Fruit fly (Drosophila melanogaster): ENCODE results near the gene AttD.
A peak's percentile ranks its signal among the peaks of the same experiment; 100 is the strongest.

The AttD gene

dm6 chr3R:17604880-17605667 is 20.0 kb upstream of the AttD start:
- TF ChIP-seq CG13296 (GFP tag; optimal IDR thresholded peaks at IDR 0.05) (peak; percentile 16), CG34376 (GFP tag; optimal IDR thresholded peaks at IDR 0.05) (peak; percentile 16), tap (tag; optimal IDR thresholded peaks at IDR 0.05) (peak; percentile 7), CG32532 (GFP tag; IDR thresholded peaks at IDR 0.05) (0 out of 2 replicates have a peak, but pooled peaks have one; percentile 15), CG6689 (GFP tag; IDR thresholded peaks at IDR 0.05) (no peak), CG2120 (GFP tag; optimal IDR thresholded peaks at IDR 0.05) (peak; percentile 6), CG11504 (tag; optimal IDR thresholded peaks at IDR 0.05) (peak; percentile 14), abd-A (tag; optimal IDR thresholded peaks at IDR 0.05) (peak; percentile 94), ase (GFP tag; IDR thresholded peaks at IDR 0.05) (no peak), Dek (tag; optimal IDR thresholded peaks at IDR 0.05) (peak; percentile 6), Nf-YB (GFP tag; optimal IDR thresholded peaks at IDR 0.05) (peak; percentile 71), zf30C (GFP tag; optimal IDR thresholded peaks at IDR 0.05) (no peak), Meics (GFP tag; optimal IDR thresholded peaks at IDR 0.05) (peak; percentile 56), kni (GFP tag; optimal IDR thresholded peaks at IDR 0.05) (peak; percentile 10), nmo (GFP tag; optimal IDR thresholded peaks at IDR 0.05) (peak; percentile 33), pros (GFP tag; optimal IDR thresholded peaks at IDR 0.05) (peak; percentile 84), emc (GFP tag; optimal IDR thresholded peaks at IDR 0.05) (no peak), crol (GFP tag; IDR thresholded peaks at IDR 0.05) (peak; percentile 48), CoRest (tag; optimal IDR thresholded peaks at IDR 0.05) (peak; percentile 38), CG9932 (GFP tag; IDR thresholded peaks at IDR 0.05) (peak; percentile 9; the same call in 1 of the 2 replicates), hkb (optimal IDR thresholded peaks at IDR 0.05) (no peak), hkb (GFP tag; IDR thresholded peaks at IDR 0.05) (0 out of 2 replicates have a peak, but pooled peaks have one; percentile 9), CG8359 (GFP tag; optimal IDR thresholded peaks at IDR 0.05; ENCODE audit: borderline replicate concordance) (no peak), sqz (GFP tag; optimal IDR thresholded peaks at IDR 0.05) (no peak), Oli (tag; optimal IDR thresholded peaks at IDR 0.05) (peak; percentile 8), CG6683 (GFP tag; optimal IDR thresholded peaks at IDR 0.05) (peak; percentile 18), cad (GFP tag; optimal IDR thresholded peaks at IDR 0.05) (no peak), lola (GFP tag; optimal IDR thresholded peaks at IDR 0.05) (peak in 1 of 3 experiments; percentile 42), prd (optimal IDR thresholded peaks at IDR 0.05) (no peak), prd (GFP tag; IDR thresholded peaks at IDR 0.05) (0 out of 3 replicates have a peak, but pooled peaks have one; percentile 25), Tbp (GFP tag; optimal IDR thresholded peaks at IDR 0.05) (peak; percentile 38), bbx (GFP tag; IDR thresholded peaks at IDR 0.05; ENCODE audit: partially characterized antibody) (0 out of 2 replicates have a peak, but pooled peaks have one; percentile 36), Hmr (GFP tag; optimal IDR thresholded peaks at IDR 0.05) (peak; percentile 50), Fer1 (GFP tag; optimal IDR thresholded peaks at IDR 0.05) (peak; percentile 62), CG30403 (GFP tag; optimal IDR thresholded peaks at IDR 0.05) (peak; percentile 6), CG4404 (GFP tag; IDR thresholded peaks at IDR 0.05) (no peak), CG12391 (tag; optimal IDR thresholded peaks at IDR 0.05) (peak; percentile 57), kah (GFP tag; optimal IDR thresholded peaks at IDR 0.05) (peak; percentile 73), CG33557 (GFP tag; optimal IDR thresholded peaks at IDR 0.05) (no peak), Awh (GFP tag; IDR thresholded peaks at IDR 0.05) (0 out of 2 replicates have a peak, but pooled peaks have one; percentile 15), Hr51 (GFP tag; optimal IDR thresholded peaks at IDR 0.05) (peak in 1 of 2 experiments; percentile 41), z (GFP tag; IDR thresholded peaks at IDR 0.05) (no peak), unc-4 (GFP tag; IDR thresholded peaks at IDR 0.05; ENCODE audit: partially characterized antibody) (peak; percentile 38; the same call in 1 of the 2 replicates), CHES-1-like (GFP tag; optimal IDR thresholded peaks at IDR 0.05) (no peak), ac (GFP tag; optimal IDR thresholded peaks at IDR 0.05) (no peak), bowl (GFP tag; IDR thresholded peaks at IDR 0.05) (no peak), lov (optimal IDR thresholded peaks at IDR 0.05) (no peak), lov (GFP tag; IDR thresholded peaks at IDR 0.05) (0 out of 3 replicates have a peak, but pooled peaks have one; percentile 24)
